Worm (Caenorhabditis elegans) whole organism, L2 larva: ENCODE results near the gene Y39G8B.2.

Experiments
- F13H6.1 ChIP-seq: sonication (generic microtip); optimal IDR thresholded peaks from 2 replicates; lab custom pipeline; 2016; ENCODE audit warnings: missing genetic modification characterization, missing compliant biosample characterization
- alr-1 ChIP-seq: fragments of 150-350 bp; optimal IDR thresholded peaks from 2 replicates; lab custom pipeline; 2014; ENCODE audit warnings: missing biosample characterization, missing genetic modification characterization
- ama-1 ChIP-seq: fragments of 150-350 bp; optimal IDR thresholded peaks from 2 replicates; lab custom pipeline; 2018; ENCODE audit warnings: inconsistent platforms
- blmp-1 ChIP-seq: sonication (generic microtip); optimal IDR thresholded peaks from 2 replicates; lab custom pipeline; 2017; ENCODE audit warnings: missing genetic modification characterization, mild to moderate bottlenecking, missing compliant biosample characterization, antibody characterized with exemption, moderate library complexity; ENCODE audit not compliant: insufficient read depth
- ceh-16 ChIP-seq: fragments of 150-350 bp; optimal IDR thresholded peaks from 2 replicates; lab custom pipeline; 2014; ENCODE audit warnings: missing biosample characterization, missing genetic modification characterization
- ceh-82 ChIP-seq: fragments of 150-350 bp; optimal IDR thresholded peaks from 2 replicates; lab custom pipeline; 2014; ENCODE audit warnings: missing biosample characterization, missing genetic modification characterization
- elt-3 ChIP-seq: sonication (generic microtip); optimal IDR thresholded peaks from 2 replicates; lab custom pipeline; 2017; ENCODE audit warnings: missing biosample characterization, missing genetic modification characterization
- lin-39 ChIP-seq: fragments of 150-350 bp; optimal IDR thresholded peaks from 2 replicates; lab custom pipeline; 2014; ENCODE audit warnings: missing biosample characterization, missing genetic modification reagents, missing genetic modification characterization
- lsy-2 ChIP-seq, 2 experiments: fragments of 150-350 bp in 1 of 2; sonication (generic microtip) in 1 of 2; optimal IDR thresholded peaks; 2 replicates each; lab custom pipeline; 2014 to 2017; ENCODE audit warnings: missing biosample characterization in 2 of 2, missing genetic modification characterization in 2 of 2

DNA sequence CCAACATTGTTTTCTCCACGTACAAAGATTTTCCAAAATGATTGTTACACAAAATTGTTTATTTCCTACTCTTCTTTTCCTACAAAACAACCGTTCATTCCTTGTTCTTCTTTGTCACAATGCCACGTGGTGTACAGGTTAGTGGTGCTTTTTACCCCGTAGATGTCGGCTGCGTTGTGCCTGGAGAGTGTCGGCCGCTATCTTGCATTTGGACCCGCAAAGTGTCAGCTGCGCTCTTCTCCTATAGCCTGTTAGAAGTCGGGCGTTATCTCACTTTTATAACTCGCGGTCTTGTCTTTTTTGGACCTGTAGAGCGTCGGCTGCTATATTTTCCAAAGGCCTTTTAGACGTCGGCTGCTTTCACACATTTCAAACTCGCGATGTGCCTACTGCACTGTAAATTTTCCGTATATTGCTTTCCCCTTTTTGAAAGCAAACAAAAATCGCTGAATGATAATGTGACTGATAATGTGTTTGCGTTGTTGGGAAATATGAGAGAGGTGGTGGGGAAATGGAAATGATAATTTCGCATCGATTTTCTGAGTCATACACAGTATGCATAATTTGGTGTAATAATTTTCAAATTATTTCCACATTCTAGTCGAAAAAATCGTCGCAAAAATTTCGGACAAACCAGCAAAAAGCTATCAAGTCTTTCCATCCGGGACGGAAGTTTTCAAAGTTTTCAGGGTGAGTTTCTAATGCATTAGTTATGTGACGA is 34.8 kb upstream of the Y39G8B.2 start, which contains the start of gene F01D5.8:
- TF ChIP-seq ama-1 = no peak
- TF ChIP-seq blmp-1 (tag; lab: Kevin White, UChicago) = no peak
- no peak for TF ChIP-seq lsy-2 (tag; optimal IDR thresholded peaks at IDR 0.05; lab: Kevin White, UChicago)
- no peak for TF ChIP-seq lin-39 (tag; lab: Kevin White, UChicago)
- no peak for TF ChIP-seq elt-3
- no peak for TF ChIP-seq F13H6.1 (tag; lab: Kevin White, UChicago)
- no peak for TF ChIP-seq ceh-16
- TF ChIP-seq ceh-82 (tag; lab: Kevin White, UChicago) = no peak
- no peak for TF ChIP-seq alr-1 (tag; lab: Kevin White, UChicago)
